Worm (Caenorhabditis elegans): ENCODE measurements around the gene C40H1.8.

- no peak for TF ChIP-seq tbx-2 (tag; optimal IDR thresholded peaks at IDR 0.05)
- TF ChIP-seq pha-2 (tag; optimal IDR thresholded peaks at IDR 0.05) = no peak
- TF ChIP-seq ceh-48 (tag; optimal IDR thresholded peaks at IDR 0.05) = no peak
- TF ChIP-seq zip-5 (tag; optimal IDR thresholded peaks at IDR 0.05) = no peak
- no peak for TF ChIP-seq hlh-30 (tag; optimal IDR thresholded peaks at IDR 0.05; ENCODE audit: insufficient read depth)
- TF ChIP-seq fkh-10 (GFP tag; optimal IDR thresholded peaks at IDR 0.05) = no peak
- TF ChIP-seq ama-1 (optimal IDR thresholded peaks at IDR 0.05) = no peak
- TF ChIP-seq ceh-19 (GFP tag; optimal IDR thresholded peaks at IDR 0.05) = no peak
- no peak for TF ChIP-seq nhr-11 (tag; optimal IDR thresholded peaks at IDR 0.05)
- no peak for TF ChIP-seq ceh-9 (tag; optimal IDR thresholded peaks at IDR 0.05)
- no peak for TF ChIP-seq mec-3 (tag; optimal IDR thresholded peaks at IDR 0.05; ENCODE audit: borderline replicate concordance)
- TF ChIP-seq lin-11 (tag; optimal IDR thresholded peaks at IDR 0.05) = no peak
Observed at ce11 chrIII:9329266-9329665, 14.7 kb downstream of the C40H1.8 start, which contains the start of gene C40H1.3.

Measured in whole organism, late embryonic.